Worm (Caenorhabditis elegans): ENCODE data around the gene Y44A6D.1.

Gene Y44A6D.1

DNA sequence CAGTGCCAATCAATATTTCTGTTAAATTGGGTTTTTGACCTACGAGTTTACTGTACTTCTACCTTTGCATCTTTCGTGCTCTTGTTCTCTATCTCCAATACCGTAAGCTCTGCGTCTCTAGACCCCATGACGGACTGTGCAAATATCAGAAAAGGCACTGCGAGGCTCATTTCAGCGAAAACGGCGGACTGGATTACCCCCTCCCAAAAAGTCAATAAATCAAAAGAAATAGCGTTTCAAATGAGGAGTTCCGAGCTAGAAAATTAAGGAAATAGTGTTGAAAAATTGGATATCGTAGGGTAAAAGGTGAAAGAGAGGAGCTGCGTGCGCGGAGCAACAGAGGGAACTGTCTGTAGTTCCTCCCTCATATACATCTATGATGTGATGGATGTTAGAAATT lies 28.1 kb downstream of the Y44A6D.1 start (continued):
- no peak for TF ChIP-seq C04F5.9 (tag; optimal IDR thresholded peaks at IDR 0.05)
- TF ChIP-seq unc-86 (tag; optimal IDR thresholded peaks at IDR 0.05), result no peak
- TF ChIP-seq fkh-4 (tag; optimal IDR thresholded peaks at IDR 0.05; ENCODE audit: borderline replicate concordance), result no peak
- no peak for TF ChIP-seq alr-1 (tag; optimal IDR thresholded peaks at IDR 0.05; ENCODE audit: borderline replicate concordance)
- TF ChIP-seq ces-1 (GFP tag; optimal IDR thresholded peaks at IDR 0.05), result no peak
- TF ChIP-seq ceh-63 (GFP tag; optimal IDR thresholded peaks at IDR 0.05), result no peak
- TF ChIP-seq ztf-4 (tag; optimal IDR thresholded peaks at IDR 0.05), result no peak
- TF ChIP-seq efl-1 (optimal IDR thresholded peaks at IDR 0.05), result peak in 1 of 2 experiments; percentile 17
- no peak for TF ChIP-seq efl-1 (GFP tag; optimal IDR thresholded peaks at IDR 0.05 in 1 of 2)
- TF ChIP-seq sup-37 (GFP tag; optimal IDR thresholded peaks at IDR 0.05), result no peak
- TF ChIP-seq rnt-1 (tag; optimal IDR thresholded peaks at IDR 0.05), result no peak
- no peak for TF ChIP-seq nhr-90 (tag; optimal IDR thresholded peaks at IDR 0.05; ENCODE audit: poor library complexity)
- no peak for TF ChIP-seq ets-5 (GFP tag; IDR thresholded peaks at IDR 0.05)
- TF ChIP-seq mef-2 (tag; optimal IDR thresholded peaks at IDR 0.05), result no peak
- no peak for TF ChIP-seq nhr-84 (tag; optimal IDR thresholded peaks at IDR 0.05)
- TF ChIP-seq nhr-47 (tag; optimal IDR thresholded peaks at IDR 0.05), result no peak
- TF ChIP-seq nhr-76 (tag; optimal IDR thresholded peaks at IDR 0.05), result no peak
- no peak for TF ChIP-seq nhr-85 (tag)
- TF ChIP-seq egl-27 (tag; optimal IDR thresholded peaks at IDR 0.05), result peak in 1 of 2 experiments; percentile 7
- no peak for TF ChIP-seq fkh-10 (GFP tag; optimal IDR thresholded peaks at IDR 0.05)
- TF ChIP-seq blmp-1 (tag; optimal IDR thresholded peaks at IDR 0.05), result no peak
- no peak for TF ChIP-seq ceh-90 (tag; optimal IDR thresholded peaks at IDR 0.05)
- no peak for TF ChIP-seq C34B4.2 (tag; optimal IDR thresholded peaks at IDR 0.05)
- TF ChIP-seq ceh-88 (GFP tag; IDR thresholded peaks at IDR 0.05), result no peak
- TF ChIP-seq hpl-2 (GFP tag; optimal IDR thresholded peaks at IDR 0.05), result no peak
- TF ChIP-seq sptf-1 (tag; optimal IDR thresholded peaks at IDR 0.05), result no peak
- TF ChIP-seq ama-1 (optimal IDR thresholded peaks at IDR 0.05), result no peak
- TF ChIP-seq skn-1 (tag; optimal IDR thresholded peaks at IDR 0.05), result no peak
- TF ChIP-seq ceh-8 (GFP tag; optimal IDR thresholded peaks at IDR 0.05), result no peak
- no peak for TF ChIP-seq fos-1 (tag; optimal IDR thresholded peaks at IDR 0.05)
- TF ChIP-seq sox-4 (tag; optimal IDR thresholded peaks at IDR 0.05), result no peak
- no peak for TF ChIP-seq grh-1 (GFP tag; IDR thresholded peaks at IDR 0.05)
- peak; percentile 33 for TF ChIP-seq nhr-19 (GFP tag; conservative IDR thresholded peaks at IDR 0.05)
- TF ChIP-seq elt-3 (tag; optimal IDR thresholded peaks at IDR 0.05), result no peak
- no peak for TF ChIP-seq lin-13 (GFP tag; optimal IDR thresholded peaks at IDR 0.05)
- TF ChIP-seq nhr-71 (tag; optimal IDR thresholded peaks at IDR 0.05), result peak; percentile 34
- TF ChIP-seq snu-23 (GFP tag; optimal IDR thresholded peaks at IDR 0.05), result no peak
- TF ChIP-seq jun-1 (tag; optimal IDR thresholded peaks at IDR 0.05), result no peak
- no peak for TF ChIP-seq hlh-4 (tag; optimal IDR thresholded peaks at IDR 0.05)
- TF ChIP-seq swsn-7 (tag; optimal IDR thresholded peaks at IDR 0.05), result peak; percentile 22
- no peak for TF ChIP-seq unc-130 (tag; optimal IDR thresholded peaks at IDR 0.05)
- TF ChIP-seq egl-13 (tag; optimal IDR thresholded peaks at IDR 0.05), result no peak
- TF ChIP-seq lin-14 (GFP tag; optimal IDR thresholded peaks at IDR 0.05), result peak; percentile 41
- no peak for TF ChIP-seq mep-1 (tag; optimal IDR thresholded peaks at IDR 0.05)
- TF ChIP-seq lir-3 (tag; optimal IDR thresholded peaks at IDR 0.05; ENCODE audit: poor library complexity), result no peak
- no peak for TF ChIP-seq nhr-12 (tag; optimal IDR thresholded peaks at IDR 0.05)
- no peak for TF ChIP-seq zag-1 (tag; optimal IDR thresholded peaks at IDR 0.05)
- TF ChIP-seq tlp-1 (tag; optimal IDR thresholded peaks at IDR 0.05), result no peak

Data from whole organism, L1 larva.